Fruit fly (Drosophila melanogaster) whole organism, embryonic: ENCODE measurements around the gene CG5568.

Source experiments
- Bteb2 ChIP-seq: fragments of 200-800 bp; sonication (Bioruptor generic); optimal IDR thresholded peaks from 2 replicates; lab custom pipeline; 2016; ENCODE audit warnings: missing biosample characterization, missing genetic modification characterization
- CG11456 ChIP-seq: fragments of 200-800 bp; sonication (Bioruptor generic); IDR thresholded peaks from 3 replicates; pipeline ENCODE4 v1.3.6; 2022; ENCODE audit warnings: missing biosample characterization, missing genetic modification characterization
- CG11696 ChIP-seq: fragments of 200-800 bp; sonication (Bioruptor generic); IDR thresholded peaks from 2 replicates; pipeline ENCODE4 v1.3.6; 2022; ENCODE audit warnings: missing biosample characterization, missing genetic modification characterization
- CG1233 ChIP-seq: fragments of 200-800 bp; sonication (Bioruptor generic); optimal IDR thresholded peaks from 4 replicates; lab custom pipeline; 2018; ENCODE audit warnings: missing biosample characterization, mild to moderate bottlenecking, missing genetic modification characterization
- CG12769 ChIP-seq: fragments of 200-800 bp; sonication (Bioruptor generic); optimal IDR thresholded peaks from 2 replicates; lab custom pipeline; 2019; ENCODE audit warnings: missing biosample characterization, mild to moderate bottlenecking, missing genetic modification characterization, moderate library complexity
- CG16863 ChIP-seq: fragments of 200-800 bp; sonication (Bioruptor generic); optimal IDR thresholded peaks from 3 replicates; lab custom pipeline; 2016; ENCODE audit warnings: missing biosample characterization, missing genetic modification characterization
- CG2712 ChIP-seq: fragments of 200-800 bp; optimal IDR thresholded peaks from 3 replicates; lab custom pipeline; 2019; ENCODE audit warnings: missing biosample characterization, mild to moderate bottlenecking, missing genetic modification characterization, moderate library complexity
- CG31224 ChIP-seq: fragments of 200-800 bp; sonication (Bioruptor generic); IDR thresholded peaks from 2 replicates; pipeline ENCODE4 v1.3.6; 2022; ENCODE audit warnings: missing biosample characterization, missing genetic modification characterization
- CG32772 ChIP-seq: fragments of 200-800 bp; sonication (Bioruptor generic); IDR thresholded peaks from 2 replicates; pipeline ENCODE4 v1.3.6; 2022; ENCODE audit warnings: missing biosample characterization, missing genetic modification characterization
- CG3281 ChIP-seq: fragments of 200-800 bp; sonication (Bioruptor generic); optimal IDR thresholded peaks from 3 replicates; lab custom pipeline; 2017; ENCODE audit warnings: missing biosample characterization, mild to moderate bottlenecking, missing genetic modification characterization
- CG34422 ChIP-seq: fragments of 200-800 bp; sonication (Bioruptor generic); IDR thresholded peaks from 3 replicates; pipeline ENCODE4 v1.3.6; 2022; ENCODE audit warnings: missing biosample characterization, missing genetic modification characterization
- CG42726 ChIP-seq: fragments of 200-800 bp; sonication (Bioruptor generic); IDR thresholded peaks from 2 replicates; pipeline ENCODE4 v1.3.6; 2022; ENCODE audit warnings: missing biosample characterization, missing genetic modification characterization; ENCODE audit not compliant: partially characterized antibody
- CG6689 ChIP-seq: fragments of 200-800 bp; sonication (Bioruptor generic); IDR thresholded peaks from 2 replicates; pipeline ENCODE4 v1.3.6; 2022; ENCODE audit warnings: missing biosample characterization, missing genetic modification characterization
- CG7928 ChIP-seq: fragments of 200-800 bp; sonication (Bioruptor generic); optimal IDR thresholded peaks from 2 replicates; lab custom pipeline; 2017; ENCODE audit warnings: missing biosample characterization, mild to moderate bottlenecking, missing genetic modification characterization
- CG9932 ChIP-seq: fragments of 200-800 bp; sonication (Bioruptor generic); IDR thresholded peaks from 2 replicates; pipeline ENCODE4 v1.3.6; 2022; ENCODE audit warnings: missing biosample characterization, missing genetic modification characterization
- CoRest ChIP-seq: fragments of 200-800 bp; sonication (Bioruptor generic); optimal IDR thresholded peaks from 3 replicates; lab custom pipeline; 2018; ENCODE audit warnings: missing biosample characterization, mild to moderate bottlenecking, missing genetic modification characterization, moderate library complexity
- D19A ChIP-seq: fragments of 200-800 bp; optimal IDR thresholded peaks from 3 replicates; lab custom pipeline; 2019; ENCODE audit warnings: missing biosample characterization, mild to moderate bottlenecking, missing genetic modification characterization, moderate library complexity
- Elba2 ChIP-seq: fragments of 200-800 bp; sonication (Bioruptor generic); optimal IDR thresholded peaks from 3 replicates; lab custom pipeline; 2016; ENCODE audit warnings: missing biosample characterization, missing genetic modification characterization
- Gug ChIP-seq: fragments of 200-800 bp; sonication (Bioruptor generic); IDR thresholded peaks from 4 replicates; pipeline ENCODE4 v1.3.6; 2022; ENCODE audit warnings: missing biosample characterization, missing genetic modification characterization
- HLH54F ChIP-seq: fragments of 200-800 bp; sonication (Bioruptor generic); optimal IDR thresholded peaks from 3 replicates; lab custom pipeline; 2016; ENCODE audit warnings: missing biosample characterization, missing genetic modification characterization
- HmgD ChIP-seq: fragments of 200-800 bp; sonication (Bioruptor generic); optimal IDR thresholded peaks from 3 replicates; lab custom pipeline; 2016; ENCODE audit warnings: missing biosample characterization, missing genetic modification characterization
- Med ChIP-seq: fragments of 200-800 bp; sonication (Bioruptor generic); peaks from one replicate; lab custom pipeline; 2016; ENCODE audit warnings: missing biosample characterization, missing genetic modification characterization, mild to moderate bottlenecking, inconsistent platforms, moderate library complexity
- Mes4 ChIP-seq: fragments of 200-800 bp; sonication (Bioruptor generic); optimal IDR thresholded peaks from 2 replicates; lab custom pipeline; 2016; ENCODE audit warnings: missing biosample characterization, missing genetic modification characterization
- NFAT ChIP-seq: fragments of 200-800 bp; sonication (Bioruptor generic); IDR thresholded peaks from 2 replicates; pipeline ENCODE4 v1.3.6; 2022; ENCODE audit warnings: missing biosample characterization, missing genetic modification characterization
- Nf-YA ChIP-seq: fragments of 200-800 bp; sonication (Bioruptor generic); IDR thresholded peaks from 2 replicates; pipeline ENCODE4 v1.3.6; 2022; ENCODE audit warnings: missing biosample characterization, missing genetic modification characterization
- PHDP ChIP-seq: fragments of 200-800 bp; sonication (Bioruptor generic); optimal IDR thresholded peaks from 3 replicates; lab custom pipeline; 2018; ENCODE audit warnings: missing biosample characterization, mild to moderate bottlenecking, missing genetic modification characterization, moderate library complexity
- Rfx ChIP-seq: fragments of 200-800 bp; sonication (Bioruptor generic); IDR thresholded peaks from 2 replicates; pipeline ENCODE4 v1.3.6; 2022; ENCODE audit warnings: missing biosample characterization, missing genetic modification characterization
- Scr ChIP-seq: fragments of 200-800 bp; sonication (Bioruptor generic); IDR thresholded peaks from 2 replicates; pipeline ENCODE4 v1.3.6; 2022; ENCODE audit warnings: missing biosample characterization, missing genetic modification characterization; ENCODE audit not compliant: partially characterized antibody
- Sox102F ChIP-seq: fragments of 200-800 bp; sonication (Bioruptor generic); optimal IDR thresholded peaks from 2 replicates; lab custom pipeline; 2018; ENCODE audit warnings: missing biosample characterization, mild to moderate bottlenecking, missing genetic modification characterization, moderate library complexity
- Tbp ChIP-seq: fragments of >200 bp; optimal IDR thresholded peaks from 2 replicates; lab custom pipeline; 2018; ENCODE audit warnings: missing biosample characterization, missing genetic modification characterization
- bbx ChIP-seq: fragments of 200-800 bp; sonication (Bioruptor generic); IDR thresholded peaks from 2 replicates; pipeline ENCODE4 v1.3.6; 2022; ENCODE audit warnings: missing biosample characterization, missing genetic modification characterization; ENCODE audit not compliant: partially characterized antibody
- bcd ChIP-seq: fragments of 200-800 bp; sonication (Bioruptor generic); optimal IDR thresholded peaks from 2 replicates; lab custom pipeline; 2017; ENCODE audit warnings: missing biosample characterization, mild to moderate bottlenecking, missing genetic modification characterization
- chm ChIP-seq: fragments of 200-800 bp; sonication (Bioruptor generic); IDR thresholded peaks from 2 replicates; pipeline ENCODE4 v1.3.6; 2022; ENCODE audit warnings: missing biosample characterization, missing genetic modification characterization
- gro ChIP-seq: fragments of 200-800 bp; sonication (Bioruptor generic); optimal IDR thresholded peaks from 2 replicates; lab custom pipeline; 2016; ENCODE audit warnings: missing biosample characterization, missing genetic modification characterization
- hth ChIP-seq: fragments of >200 bp; optimal IDR thresholded peaks from 2 replicates; lab custom pipeline; 2017; ENCODE audit warnings: inconsistent platforms
- nmo ChIP-seq: fragments of 200-800 bp; sonication (Bioruptor generic); optimal IDR thresholded peaks from 2 replicates; lab custom pipeline; 2018; ENCODE audit warnings: missing biosample characterization, mild to moderate bottlenecking, missing genetic modification characterization, moderate library complexity
- pan ChIP-seq, 4 experiments: fragments of >200 bp in 3 of 4; fragments of 200-800 bp in 1 of 4; sonication (Bioruptor generic) in 1 of 4; optimal IDR thresholded peaks in 3 of 4; IDR thresholded peaks in 1 of 4; 2 replicates each; pipeline versions ENCODE4 v1.3.6 to Lab custom; 2017 to 2022; ENCODE audit warnings: missing biosample characterization in 2 of 4, missing genetic modification characterization in 2 of 4, mixed read lengths in 1 of 4
- pb ChIP-seq: fragments of 200-800 bp; sonication (Bioruptor generic); optimal IDR thresholded peaks from 3 replicates; lab custom pipeline; 2016; ENCODE audit warnings: missing biosample characterization, missing genetic modification characterization
- pho ChIP-seq: fragments of 200-800 bp; sonication (Bioruptor generic); optimal IDR thresholded peaks from 2 replicates; lab custom pipeline; 2016; ENCODE audit warnings: missing biosample characterization, missing genetic modification characterization
- salm ChIP-seq: fragments of 200-800 bp; sonication (Bioruptor generic); optimal IDR thresholded peaks from 2 replicates; lab custom pipeline; 2018; ENCODE audit warnings: missing biosample characterization, mild to moderate bottlenecking, missing genetic modification characterization
- sens-2 ChIP-seq: fragments of 200-800 bp; sonication (Bioruptor generic); IDR thresholded peaks from 2 replicates; pipeline ENCODE4 v1.3.6; 2022; ENCODE audit warnings: missing biosample characterization, missing genetic modification characterization
- slbo ChIP-seq: fragments of 200-800 bp; sonication (Bioruptor generic); IDR thresholded peaks from 2 replicates; pipeline ENCODE4 v1.3.6; 2022; ENCODE audit warnings: missing biosample characterization, missing genetic modification characterization
- so ChIP-seq: fragments of 200-800 bp; sonication (Bioruptor generic); IDR thresholded peaks from 3 replicates; pipeline ENCODE4 v1.3.6; 2022; ENCODE audit warnings: missing biosample characterization, missing genetic modification characterization
- sqz ChIP-seq: fragments of 200-800 bp; sonication (Bioruptor generic); optimal IDR thresholded peaks from 3 replicates; lab custom pipeline; 2018; ENCODE audit warnings: missing biosample characterization, mild to moderate bottlenecking, missing genetic modification characterization
- sr ChIP-seq: fragments of 200-800 bp; sonication (Bioruptor generic); IDR thresholded peaks from 3 replicates; pipeline ENCODE4 v1.3.6; 2022; ENCODE audit warnings: missing biosample characterization, missing genetic modification characterization
- tup ChIP-seq: fragments of 200-800 bp; sonication (Bioruptor generic); optimal IDR thresholded peaks from 2 replicates; lab custom pipeline; 2016; ENCODE audit warnings: missing biosample characterization, mild to moderate bottlenecking, missing genetic modification characterization, moderate library complexity
- unpg ChIP-seq: fragments of 200-800 bp; sonication (Bioruptor generic); optimal IDR thresholded peaks from 3 replicates; lab custom pipeline; 2018; ENCODE audit warnings: missing biosample characterization, mild to moderate bottlenecking, missing genetic modification characterization, moderate library complexity
- vvl ChIP-seq: fragments of 200-800 bp; sonication (Bioruptor generic); IDR thresholded peaks from 2 replicates; pipeline ENCODE4 v1.3.6; 2022; ENCODE audit warnings: missing biosample characterization, missing genetic modification characterization
- wek ChIP-seq: fragments of 200-800 bp; sonication (Bioruptor generic); optimal IDR thresholded peaks from 3 replicates; lab custom pipeline; 2018; ENCODE audit warnings: missing biosample characterization, mild to moderate bottlenecking, missing genetic modification characterization, moderate library complexity
- zfh1 ChIP-seq: fragments of 200-800 bp; sonication (Bioruptor generic); IDR thresholded peaks from 3 replicates; pipeline ENCODE4 v1.3.6; 2022; ENCODE audit warnings: missing biosample characterization, missing genetic modification characterization

The CG5568 gene

DNA sequence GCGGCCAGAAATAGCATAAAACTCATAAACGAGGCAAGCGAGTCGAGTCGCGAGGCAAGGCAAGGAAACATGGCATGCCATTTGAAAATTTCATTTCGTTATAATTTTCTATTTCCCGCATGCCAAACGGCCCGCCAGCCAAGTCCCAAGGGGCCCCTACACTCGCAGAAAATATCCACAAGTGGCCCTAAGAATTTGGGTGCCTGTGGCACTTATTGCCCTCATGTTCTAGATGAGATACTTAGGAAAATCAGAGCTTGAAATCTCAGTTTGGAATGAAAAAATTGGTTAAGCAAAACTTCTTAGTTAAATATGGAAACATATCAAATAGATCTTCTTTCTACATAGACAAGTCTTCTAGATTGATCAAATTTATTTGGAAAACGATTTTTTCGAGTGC lies 33.0 kb upstream of the CG5568 start (continued):
- TF ChIP-seq bcd (GFP tag; lab: Kevin White, UChicago) (no peak), NFAT (GFP tag; lab: Robert Waterston, UW) (0 out of 2 replicates have a peak, but pooled peaks have one; percentile 17), D19A (peak; percentile 7), CG42726 (GFP tag; lab: Robert Waterston, UW) (no peak), nmo (GFP tag; lab: Kevin White, UChicago) (peak; percentile 5), CG31224 (GFP tag; lab: Robert Waterston, UW) (no peak), CG12769 (peak; percentile 32), wek (GFP tag; lab: Kevin White, UChicago) (no peak), tup (GFP tag; lab: Kevin White, UChicago) (no peak), sens-2 (GFP tag; lab: Robert Waterston, UW) (no peak), CoRest (tag; lab: Kevin White, UChicago) (peak; percentile 10), Bteb2 (no peak)
- TF ChIP-seq, all 482 proteins: peak for 38

DNA sequence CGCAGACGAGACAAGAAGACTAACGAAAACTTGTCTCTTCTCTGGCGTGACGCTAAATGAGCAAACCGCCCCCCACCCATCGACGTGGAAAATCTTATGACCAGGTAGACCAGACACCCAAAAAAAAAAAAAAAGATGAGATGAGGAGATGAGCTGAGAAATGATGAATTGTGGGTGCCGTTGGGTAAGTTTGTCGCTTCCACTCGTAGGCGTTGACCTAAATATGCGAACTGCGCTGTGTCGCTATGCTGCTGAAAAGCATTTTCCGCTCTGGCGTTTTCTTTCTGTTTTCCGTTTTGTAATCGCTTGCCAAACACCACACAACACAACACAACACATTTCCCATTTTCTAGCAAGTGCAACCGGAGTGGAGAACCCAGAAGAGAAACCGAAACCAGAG lies 32.4 kb upstream of the CG5568 start:
- TF ChIP-seq Rfx (GFP tag; lab: Robert Waterston, UW) (peak; percentile 17; the same call in 1 of the 2 replicates), CG7928 (GFP tag; lab: Kevin White, UChicago) (no peak), Nf-YA (GFP tag; lab: Robert Waterston, UW) (no peak), Elba2 (GFP tag; lab: Kevin White, UChicago) (no peak), Tbp (GFP tag; lab: Kevin White, UChicago) (no peak), gro (GFP tag; lab: Kevin White, UChicago) (no peak), CG11456 (GFP tag; lab: Robert Waterston, UW) (no peak), PHDP (tag; lab: Kevin White, UChicago) (no peak), bbx (no peak), hth (lab: Kevin White, UChicago) (no peak), Sox102F (no peak), sr (GFP tag; lab: Robert Waterston, UW) (peak; percentile 78), Scr (no peak), Med (GFP tag; lab: Kevin White, UChicago) (peak; percentile 39), salm (no peak), HmgD (no peak), sqz (peak; percentile 2), CG32772 (GFP tag; lab: Robert Waterston, UW) (0 out of 2 replicates have a peak, but pooled peaks have one; percentile 29), CG2712 (tag; lab: Kevin White, UChicago) (no peak), pan (optimal IDR thresholded peaks at IDR 0.05; lab: Kevin White, UChicago) (no peak), pan (GFP tag; optimal IDR thresholded peaks at IDR 0.05 in 1 of 2, IDR thresholded peaks at IDR 0.05 in 1 of 2) (peak in 1 of 2 experiments; percentile 30), Mes4 (GFP tag; lab: Kevin White, UChicago) (no peak), vvl (GFP tag; lab: Robert Waterston, UW) (peak; percentile 16; the same call in 1 of the 2 replicates), CG3281 (GFP tag; lab: Kevin White, UChicago) (no peak), slbo (GFP tag; lab: Robert Waterston, UW) (0 out of 2 replicates have a peak, but pooled peaks have one; percentile 26), CG16863 (GFP tag; lab: Kevin White, UChicago) (no peak), CG1233 (no peak), chm (GFP tag; lab: Robert Waterston, UW) (peak; percentile 40; the same call in 1 of the 2 replicates), pho (no peak), zfh1 (GFP tag; lab: Robert Waterston, UW) (0 out of 3 replicates have a peak, but pooled peaks have one; percentile 37), CG9932 (GFP tag; lab: Robert Waterston, UW) (no peak), CG34422 (GFP tag; lab: Robert Waterston, UW) (no peak), HLH54F (no peak), so (peak; percentile 48; the same call in 1 of the 3 replicates), CG6689 (GFP tag; lab: Robert Waterston, UW) (no peak), unpg (GFP tag; lab: Kevin White, UChicago) (no peak), pb (GFP tag; lab: Kevin White, UChicago) (no peak), Gug (GFP tag; lab: Robert Waterston, UW) (peak; percentile 11; the same call in 1 of the 4 replicates), CG11696 (GFP tag; lab: Robert Waterston, UW) (peak; percentile 60; the same call in 1 of the 2 replicates)
